Comparison of ENCODE assay signal across 1 fruit fly cellular context in genomic region chr2L:14552141-14552748, dm6.
TF ChIP-seq lines count a peak whose summit lies in the region.

No protein-coding gene starts in this region.

TF ChIP-seq in whole organism, embryonic, 481 proteins besides CTCF, POLR2A, EP300 and RAD21 (continued from another document and continues in another):
- no peak for TF ChIP-seq Dll (GFP tag; IDR thresholded peaks at IDR 0.05; lab: Robert Waterston, UW; ENCODE audit: partially characterized antibody)
- TF ChIP-seq sug (tag; optimal IDR thresholded peaks at IDR 0.05; lab: Kevin White, UChicago): no peak
- peak; percentile 70 for TF ChIP-seq CG10959 (GFP tag; IDR thresholded peaks at IDR 0.05; lab: Robert Waterston, UW)
- no peak for TF ChIP-seq Rfx (GFP tag; IDR thresholded peaks at IDR 0.05; lab: Robert Waterston, UW)
- no peak for TF ChIP-seq pan (optimal IDR thresholded peaks at IDR 0.05; lab: Kevin White, UChicago)
- TF ChIP-seq pan (GFP tag; optimal IDR thresholded peaks at IDR 0.05 in 1 of 2, IDR thresholded peaks at IDR 0.05 in 1 of 2): peak in 1 of 2 experiments; percentile 24
- no peak for TF ChIP-seq nerfin-1 (tag; optimal IDR thresholded peaks at IDR 0.05; lab: Kevin White, UChicago)
- no peak for TF ChIP-seq rib (GFP tag; IDR thresholded peaks at IDR 0.05; lab: Robert Waterston, UW)
- peak; percentile 21 for TF ChIP-seq CG17385 (GFP tag; optimal IDR thresholded peaks at IDR 0.05; lab: Kevin White, UChicago)
- TF ChIP-seq nom (GFP tag; optimal IDR thresholded peaks at IDR 0.05; lab: Kevin White, UChicago): peak; percentile 81
- TF ChIP-seq CG33213 (GFP tag; optimal IDR thresholded peaks at IDR 0.05; lab: Kevin White, UChicago): peak; percentile 59
- TF ChIP-seq seq (GFP tag; IDR thresholded peaks at IDR 0.05; lab: Robert Waterston, UW): 0 out of 2 replicates have a peak, but pooled peaks have one; percentile 12
- peak; percentile 12 for TF ChIP-seq fd64A (GFP tag; optimal IDR thresholded peaks at IDR 0.05; lab: Kevin White, UChicago)
- TF ChIP-seq Taf1 (GFP tag; IDR thresholded peaks at IDR 0.05; lab: Robert Waterston, UW): no peak
- TF ChIP-seq CG3995 (GFP tag; optimal IDR thresholded peaks at IDR 0.05; lab: Kevin White, UChicago): no peak
- TF ChIP-seq pita (GFP tag; optimal IDR thresholded peaks at IDR 0.05; lab: Kevin White, UChicago): no peak
- peak; percentile 67 for TF ChIP-seq NC2β (GFP tag; optimal IDR thresholded peaks at IDR 0.05; lab: Kevin White, UChicago)
- TF ChIP-seq pros (GFP tag; optimal IDR thresholded peaks at IDR 0.05; lab: Kevin White, UChicago): no peak
- no peak for TF ChIP-seq CG34376 (GFP tag; optimal IDR thresholded peaks at IDR 0.05; lab: Kevin White, UChicago)
- no peak for TF ChIP-seq gsb (GFP tag; IDR thresholded peaks at IDR 0.05; lab: Robert Waterston, UW)
- TF ChIP-seq CG6854 (GFP tag; optimal IDR thresholded peaks at IDR 0.05; lab: Kevin White, UChicago): no peak
- TF ChIP-seq Max (GFP tag; optimal IDR thresholded peaks at IDR 0.05; lab: Kevin White, UChicago): peak; percentile 62
- TF ChIP-seq CG1233 (GFP tag; optimal IDR thresholded peaks at IDR 0.05; lab: Kevin White, UChicago): peak; percentile 25
- TF ChIP-seq CG15269 (tag; optimal IDR thresholded peaks at IDR 0.05; lab: Kevin White, UChicago): peak; percentile 61
- no peak for TF ChIP-seq ab (GFP tag; optimal IDR thresholded peaks at IDR 0.05; lab: Kevin White, UChicago)
- no peak for TF ChIP-seq sisA (GFP tag; IDR thresholded peaks at IDR 0.05; lab: Robert Waterston, UW)
- TF ChIP-seq Camta (GFP tag; optimal IDR thresholded peaks at IDR 0.05; lab: Kevin White, UChicago): peak; percentile 57
- peak; percentile 17 for TF ChIP-seq NC2α (GFP tag; optimal IDR thresholded peaks at IDR 0.05; lab: Kevin White, UChicago)
- TF ChIP-seq CrebB (tag; optimal IDR thresholded peaks at IDR 0.05; lab: Kevin White, UChicago): no peak
- peak; percentile 56 for TF ChIP-seq Hr51 (GFP tag; optimal IDR thresholded peaks at IDR 0.05; lab: Kevin White, UChicago)
- TF ChIP-seq slp2 (GFP tag; optimal IDR thresholded peaks at IDR 0.05; lab: Kevin White, UChicago): peak; percentile 47
- no peak for TF ChIP-seq Bdp1 (GFP tag; optimal IDR thresholded peaks at IDR 0.05; lab: Kevin White, UChicago)
- TF ChIP-seq pho (GFP tag; optimal IDR thresholded peaks at IDR 0.05; lab: Kevin White, UChicago): no peak
- TF ChIP-seq fd96Cb (tag; optimal IDR thresholded peaks at IDR 0.05; lab: Kevin White, UChicago): peak; percentile 61
- 0 out of 2 replicates have a peak, but pooled peaks have one; percentile 45 for TF ChIP-seq HLH3B (GFP tag; IDR thresholded peaks at IDR 0.05; lab: Robert Waterston, UW)
- TF ChIP-seq nmo (GFP tag; optimal IDR thresholded peaks at IDR 0.05; lab: Kevin White, UChicago): peak; percentile 67
- peak; percentile 45 for TF ChIP-seq CG10654 (GFP tag; optimal IDR thresholded peaks at IDR 0.05; lab: Kevin White, UChicago)
- TF ChIP-seq prd (optimal IDR thresholded peaks at IDR 0.05; lab: Kevin White, UChicago): no peak
- TF ChIP-seq prd (GFP tag; IDR thresholded peaks at IDR 0.05; lab: Robert Waterston, UW): peak; percentile 84
- no peak for TF ChIP-seq CG6175 (GFP tag; IDR thresholded peaks at IDR 0.05; lab: Robert Waterston, UW)
- no peak for TF ChIP-seq cas (GFP tag; IDR thresholded peaks at IDR 0.05; lab: Robert Waterston, UW)
- peak; percentile 45 for TF ChIP-seq MTF-1 (GFP tag; optimal IDR thresholded peaks at IDR 0.05; lab: Kevin White, UChicago; ENCODE audit: borderline replicate concordance)
- TF ChIP-seq vnd (GFP tag; IDR thresholded peaks at IDR 0.05; lab: Robert Waterston, UW; ENCODE audit: partially characterized antibody): no peak
- TF ChIP-seq BtbVII (GFP tag; optimal IDR thresholded peaks at IDR 0.05; lab: Kevin White, UChicago): peak; percentile 61
- TF ChIP-seq CG2202 (tag; optimal IDR thresholded peaks at IDR 0.05; lab: Kevin White, UChicago): peak; percentile 72
- no peak for TF ChIP-seq CG13123 (GFP tag; optimal IDR thresholded peaks at IDR 0.05; lab: Kevin White, UChicago)
- TF ChIP-seq dimm (GFP tag; IDR thresholded peaks at IDR 0.05; lab: Robert Waterston, UW): 0 out of 2 replicates have a peak, but pooled peaks have one; percentile 28
- no peak for TF ChIP-seq danr (GFP tag; IDR thresholded peaks at IDR 0.05; lab: Robert Waterston, UW)
- TF ChIP-seq zen2 (GFP tag; IDR thresholded peaks at IDR 0.05; lab: Robert Waterston, UW; ENCODE audit: partially characterized antibody): no peak
- peak; percentile 20 for TF ChIP-seq Deaf1 (tag; optimal IDR thresholded peaks at IDR 0.05; lab: Kevin White, UChicago)
- TF ChIP-seq CG4360 (GFP tag; IDR thresholded peaks at IDR 0.05; lab: Robert Waterston, UW): no peak
- TF ChIP-seq CG31224 (GFP tag; IDR thresholded peaks at IDR 0.05; lab: Robert Waterston, UW): no peak
- TF ChIP-seq CG7963 (GFP tag; IDR thresholded peaks at IDR 0.05; lab: Robert Waterston, UW; ENCODE audit: partially characterized antibody): no peak
- TF ChIP-seq Scr (GFP tag; IDR thresholded peaks at IDR 0.05; lab: Robert Waterston, UW; ENCODE audit: partially characterized antibody): no peak
- peak; percentile 23 for TF ChIP-seq CG10462 (GFP tag; optimal IDR thresholded peaks at IDR 0.05; lab: Kevin White, UChicago)
- no peak for TF ChIP-seq YL-1 (GFP tag; optimal IDR thresholded peaks at IDR 0.05; lab: Kevin White, UChicago)
- 0 out of 3 replicates have a peak, but pooled peaks have one; percentile 32 for TF ChIP-seq z (GFP tag; IDR thresholded peaks at IDR 0.05; lab: Robert Waterston, UW)
- TF ChIP-seq Blimp-1 (GFP tag; optimal IDR thresholded peaks at IDR 0.05; lab: Kevin White, UChicago): peak; percentile 58
- TF ChIP-seq usp (GFP tag; optimal IDR thresholded peaks at IDR 0.05; lab: Kevin White, UChicago): no peak
- no peak for TF ChIP-seq CG7745 (tag; optimal IDR thresholded peaks at IDR 0.05; lab: Kevin White, UChicago)
- no peak for TF ChIP-seq pfk (GFP tag; optimal IDR thresholded peaks at IDR 0.05; lab: Kevin White, UChicago)
- no peak for TF ChIP-seq gce (GFP tag; IDR thresholded peaks at IDR 0.05; lab: Robert Waterston, UW)
- TF ChIP-seq Elba2 (GFP tag; optimal IDR thresholded peaks at IDR 0.05; lab: Kevin White, UChicago): peak; percentile 43
- peak; percentile 32 for TF ChIP-seq CG9876 (GFP tag; optimal IDR thresholded peaks at IDR 0.05; lab: Kevin White, UChicago)
- peak; percentile 56; the same call in 1 of the 2 replicates for TF ChIP-seq CG31441 (GFP tag; IDR thresholded peaks at IDR 0.05; lab: Robert Waterston, UW)
- TF ChIP-seq kay (GFP tag; optimal IDR thresholded peaks at IDR 0.05; lab: Kevin White, UChicago): no peak
- TF ChIP-seq Atf3 (GFP tag; optimal IDR thresholded peaks at IDR 0.05; lab: Kevin White, UChicago): peak; percentile 35
- TF ChIP-seq Antp (GFP tag; optimal IDR thresholded peaks at IDR 0.05; lab: Kevin White, UChicago): peak; percentile 14
- TF ChIP-seq CG8281 (tag; optimal IDR thresholded peaks at IDR 0.05; lab: Kevin White, UChicago): no peak
- peak; percentile 89 for TF ChIP-seq lbe (GFP tag; optimal IDR thresholded peaks at IDR 0.05; lab: Kevin White, UChicago)
- TF ChIP-seq Bteb2 (GFP tag; optimal IDR thresholded peaks at IDR 0.05; lab: Kevin White, UChicago): peak; percentile 38
- TF ChIP-seq Six4 (GFP tag; optimal IDR thresholded peaks at IDR 0.05; lab: Kevin White, UChicago): peak; percentile 56
- TF ChIP-seq CG1647 (GFP tag; optimal IDR thresholded peaks at IDR 0.05; lab: Kevin White, UChicago): peak; percentile 46
- peak; percentile 80 for TF ChIP-seq gem (tag; optimal IDR thresholded peaks at IDR 0.05; lab: Kevin White, UChicago)
- TF ChIP-seq ftz-f1 (GFP tag; optimal IDR thresholded peaks at IDR 0.05; lab: Kevin White, UChicago): no peak
- peak; percentile 40 for TF ChIP-seq Mad (GFP tag; optimal IDR thresholded peaks at IDR 0.05; lab: Kevin White, UChicago)
- TF ChIP-seq CG6813 (GFP tag; optimal IDR thresholded peaks at IDR 0.05; lab: Kevin White, UChicago): peak; percentile 62
- TF ChIP-seq CG15073 (GFP tag; optimal IDR thresholded peaks at IDR 0.05; lab: Kevin White, UChicago): peak; percentile 45
- TF ChIP-seq en (GFP tag; optimal IDR thresholded peaks at IDR 0.05; lab: Kevin White, UChicago): peak; percentile 57
- TF ChIP-seq slou (GFP tag; optimal IDR thresholded peaks at IDR 0.05; lab: Kevin White, UChicago): no peak
- no peak for TF ChIP-seq gfzf (GFP tag; optimal IDR thresholded peaks at IDR 0.05; lab: Kevin White, UChicago)
- peak; percentile 11 for TF ChIP-seq Lhr (GFP tag; optimal IDR thresholded peaks at IDR 0.05; lab: Kevin White, UChicago)
- no peak for TF ChIP-seq Dip2 (GFP tag; IDR thresholded peaks at IDR 0.05; lab: Robert Waterston, UW)
- TF ChIP-seq ind (GFP tag; optimal IDR thresholded peaks at IDR 0.05; lab: Kevin White, UChicago): peak; percentile 61
- peak; percentile 51 for TF ChIP-seq CG18619 (GFP tag; optimal IDR thresholded peaks at IDR 0.05; lab: Kevin White, UChicago)
- TF ChIP-seq Dbx (GFP tag; IDR thresholded peaks at IDR 0.05; lab: Robert Waterston, UW): no peak
- TF ChIP-seq CG30020 (tag; optimal IDR thresholded peaks at IDR 0.05; lab: Kevin White, UChicago): no peak
- peak; percentile 19 for TF ChIP-seq CG6654 (GFP tag; optimal IDR thresholded peaks at IDR 0.05; lab: Kevin White, UChicago)
- TF ChIP-seq H2.0 (GFP tag; IDR thresholded peaks at IDR 0.05; lab: Robert Waterston, UW): peak; percentile 21; the same call in 1 of the 2 replicates
- TF ChIP-seq gro (GFP tag; optimal IDR thresholded peaks at IDR 0.05; lab: Kevin White, UChicago): no peak
- TF ChIP-seq CG17361 (GFP tag; IDR thresholded peaks at IDR 0.05; lab: Robert Waterston, UW): peak; percentile 60
- TF ChIP-seq tin (GFP tag; optimal IDR thresholded peaks at IDR 0.05; lab: Kevin White, UChicago): peak; percentile 50
- TF ChIP-seq E2f2 (GFP tag; IDR thresholded peaks at IDR 0.05; lab: Robert Waterston, UW): 0 out of 2 replicates have a peak, but pooled peaks have one; percentile 15
- peak; percentile 82 for TF ChIP-seq Xrp1 (GFP tag; IDR thresholded peaks at IDR 0.05; lab: Robert Waterston, UW)
- TF ChIP-seq CG2116 (GFP tag; optimal IDR thresholded peaks at IDR 0.05; lab: Kevin White, UChicago): peak; percentile 3
- TF ChIP-seq Meics (GFP tag; optimal IDR thresholded peaks at IDR 0.05; lab: Kevin White, UChicago): peak; percentile 40
- peak; percentile 59 for TF ChIP-seq CG11695 (GFP tag; IDR thresholded peaks at IDR 0.05; lab: Robert Waterston, UW)
- peak; percentile 20 for TF ChIP-seq CG4854 (GFP tag; optimal IDR thresholded peaks at IDR 0.05; lab: Kevin White, UChicago)
- TF ChIP-seq Oli (tag; optimal IDR thresholded peaks at IDR 0.05; lab: Kevin White, UChicago): peak; percentile 67
- TF ChIP-seq psq (GFP tag; optimal IDR thresholded peaks at IDR 0.05; lab: Kevin White, UChicago): no peak
- TF ChIP-seq odd (GFP tag; optimal IDR thresholded peaks at IDR 0.05; lab: Kevin White, UChicago): peak; percentile 5
- peak; percentile 14 for TF ChIP-seq emc (GFP tag; optimal IDR thresholded peaks at IDR 0.05; lab: Kevin White, UChicago)
- TF ChIP-seq CG32532 (GFP tag; IDR thresholded peaks at IDR 0.05; lab: Robert Waterston, UW): peak; percentile 33; the same call in 1 of the 2 replicates
- peak; percentile 70 for TF ChIP-seq bab2 (GFP tag; optimal IDR thresholded peaks at IDR 0.05; lab: Kevin White, UChicago)
- no peak for TF ChIP-seq Tbp (GFP tag; optimal IDR thresholded peaks at IDR 0.05; lab: Kevin White, UChicago)
- TF ChIP-seq mam (GFP tag; optimal IDR thresholded peaks at IDR 0.05; lab: Kevin White, UChicago): peak; percentile 42
- TF ChIP-seq Dad (GFP tag; optimal IDR thresholded peaks at IDR 0.05; lab: Kevin White, UChicago): peak; percentile 61
- TF ChIP-seq Fer2 (tag; optimal IDR thresholded peaks at IDR 0.05; lab: Kevin White, UChicago): peak; percentile 15
- TF ChIP-seq disco-r (GFP tag; optimal IDR thresholded peaks at IDR 0.05; lab: Kevin White, UChicago): no peak
- TF ChIP-seq crol (GFP tag; IDR thresholded peaks at IDR 0.05; lab: Robert Waterston, UW): no peak
- TF ChIP-seq Dref (GFP tag; IDR thresholded peaks at IDR 0.05; lab: Robert Waterston, UW): no peak
- 0 out of 2 replicates have a peak, but pooled peaks have one; percentile 41 for TF ChIP-seq CG14441 (GFP tag; IDR thresholded peaks at IDR 0.05; lab: Robert Waterston, UW)
- TF ChIP-seq ara (GFP tag; IDR thresholded peaks at IDR 0.05; lab: Robert Waterston, UW): peak; percentile 72
- no peak for TF ChIP-seq ato (GFP tag; IDR thresholded peaks at IDR 0.05; lab: Robert Waterston, UW; ENCODE audit: partially characterized antibody)
- TF ChIP-seq CG12104 (GFP tag; optimal IDR thresholded peaks at IDR 0.05; lab: Kevin White, UChicago): no peak
- TF ChIP-seq Opbp (GFP tag; IDR thresholded peaks at IDR 0.05; lab: Robert Waterston, UW; ENCODE audit: partially characterized antibody): no peak
- no peak for TF ChIP-seq oc (tag; optimal IDR thresholded peaks at IDR 0.05; lab: Kevin White, UChicago)
- TF ChIP-seq sens (GFP tag; lab: Kevin White, UChicago): peak; percentile 79
- TF ChIP-seq Rx (GFP tag; IDR thresholded peaks at IDR 0.05; lab: Robert Waterston, UW): peak; percentile 56
- no peak for TF ChIP-seq CG6791 (GFP tag; IDR thresholded peaks at IDR 0.05; lab: Robert Waterston, UW; ENCODE audit: partially characterized antibody)
- no peak for TF ChIP-seq aop (GFP tag; IDR thresholded peaks at IDR 0.05; lab: Robert Waterston, UW)
- TF ChIP-seq ems (GFP tag; optimal IDR thresholded peaks at IDR 0.05; lab: Kevin White, UChicago): peak; percentile 42
- no peak; the same call in 2 of the 3 replicates for TF ChIP-seq dysf (GFP tag; IDR thresholded peaks at IDR 0.05; lab: Robert Waterston, UW)
- peak; percentile 50; the same call in 1 of the 2 replicates for TF ChIP-seq CG5953 (GFP tag; IDR thresholded peaks at IDR 0.05; lab: Robert Waterston, UW)
- peak; percentile 19 for TF ChIP-seq CG8290 (GFP tag; optimal IDR thresholded peaks at IDR 0.05; lab: Kevin White, UChicago)
- peak in 1 of 2 experiments; percentile 29 for TF ChIP-seq CG8290 (tag; optimal IDR thresholded peaks at IDR 0.05; lab: Kevin White, UChicago)
- TF ChIP-seq hth (optimal IDR thresholded peaks at IDR 0.05; lab: Kevin White, UChicago): no peak
- peak; percentile 55 for TF ChIP-seq CG17802 (tag; optimal IDR thresholded peaks at IDR 0.05; lab: Kevin White, UChicago)
- TF ChIP-seq CG4404 (GFP tag; IDR thresholded peaks at IDR 0.05; lab: Robert Waterston, UW): peak; percentile 56
- 0 out of 3 replicates have a peak, but pooled peaks have one; percentile 29 for TF ChIP-seq CG2889 (GFP tag; IDR thresholded peaks at IDR 0.05; lab: Robert Waterston, UW)
- TF ChIP-seq bsh (GFP tag; optimal IDR thresholded peaks at IDR 0.05; lab: Kevin White, UChicago): peak; percentile 68 to 85
- TF ChIP-seq ranshi (GFP tag; IDR thresholded peaks at IDR 0.05; lab: Robert Waterston, UW): peak; percentile 32; the same call in 1 of the 2 replicates
